Worm (Caenorhabditis elegans): ENCODE results near the gene W06F12.2.
A peak's percentile ranks its signal among the peaks of the same experiment; 100 is the strongest.

Gene W06F12.2

DNA sequence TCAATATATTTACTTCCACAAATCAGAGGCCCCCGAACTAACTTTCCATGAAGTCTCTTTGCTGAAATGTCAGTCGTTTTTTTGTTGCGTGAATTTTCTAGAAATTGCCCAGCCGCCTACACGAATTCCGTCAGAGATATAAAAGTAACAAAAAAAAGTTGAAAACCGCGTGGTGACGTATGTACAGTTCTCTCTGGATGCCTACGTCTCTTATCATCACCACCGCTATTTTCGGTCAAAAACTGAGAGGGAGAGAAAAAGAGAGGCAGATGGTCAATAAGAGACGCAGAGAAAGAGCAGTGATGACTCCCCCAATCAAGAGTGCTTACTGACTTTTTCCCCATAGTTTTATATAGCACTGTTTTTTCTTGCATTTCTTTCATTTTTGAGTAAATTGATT is 37.4 kb downstream of the W06F12.2 start (continued):
- TF ChIP-seq skn-1 (tag; optimal IDR thresholded peaks at IDR 0.05) (peak; percentile 45), Y116A8C.19 (tag; optimal IDR thresholded peaks at IDR 0.05; ENCODE audit: borderline replicate concordance) (no peak), mep-1 (tag; optimal IDR thresholded peaks at IDR 0.05) (peak; percentile 24), nhr-77 (tag; optimal IDR thresholded peaks at IDR 0.05) (peak; percentile 17), lin-35 (GFP tag; optimal IDR thresholded peaks at IDR 0.05) (peak in 1 of 2 experiments; percentile 71)

DNA sequence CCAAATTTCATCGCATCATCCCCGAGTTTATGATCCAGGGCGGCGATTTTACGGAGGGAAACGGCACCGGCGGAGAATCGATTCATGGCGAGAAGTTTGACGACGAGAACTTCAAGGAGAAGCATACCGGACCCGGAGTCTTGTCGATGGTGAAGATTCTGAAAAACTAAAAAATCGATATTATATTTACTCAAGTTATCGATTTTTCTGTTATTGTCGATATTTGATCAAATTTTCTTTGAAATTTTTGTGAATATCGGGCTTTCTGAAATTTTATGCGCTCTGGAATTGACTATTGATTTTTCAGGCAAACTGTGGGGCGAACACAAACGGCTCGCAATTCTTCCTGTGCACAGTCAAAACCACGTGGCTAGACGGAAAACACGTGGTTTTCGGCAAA is 38.3 kb downstream of the W06F12.2 start:
- no peak for TF ChIP-seq nhr-90 (tag; optimal IDR thresholded peaks at IDR 0.05; ENCODE audit: poor library complexity)
- TF ChIP-seq nhr-85 (tag): peak; percentile 51
- no peak for TF ChIP-seq lin-15B (tag; optimal IDR thresholded peaks at IDR 0.05)
- no peak for TF ChIP-seq sup-37 (GFP tag; optimal IDR thresholded peaks at IDR 0.05)

DNA sequence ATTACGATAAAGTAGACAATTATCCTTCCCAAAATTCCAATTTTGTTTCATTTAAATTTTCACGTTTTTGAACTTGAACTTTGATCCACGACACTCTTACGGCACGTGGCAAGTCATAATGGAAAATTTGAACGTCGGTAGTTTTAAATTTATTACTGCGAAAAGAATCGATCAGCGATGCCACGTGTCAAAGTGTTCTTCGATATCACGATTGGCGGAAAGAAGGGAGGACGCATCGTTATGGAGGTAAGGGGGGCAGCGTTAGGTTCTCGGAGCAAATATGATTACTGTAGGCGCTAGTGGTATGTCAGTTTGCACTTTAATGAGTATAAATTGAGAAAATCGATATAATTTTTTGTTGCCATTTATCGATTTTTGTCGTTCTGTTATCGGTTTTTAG is 38.9 kb downstream of the W06F12.2 start, which contains the start of gene cyn-2:
Gene cyn-2, plus strand, starts transcription at position 114 of the 400 bp plus-strand sequence.
- TF ChIP-seq lin-15B (tag; optimal IDR thresholded peaks at IDR 0.05) (no peak), pqm-1 (tag; optimal IDR thresholded peaks at IDR 0.05) (no peak)

DNA sequence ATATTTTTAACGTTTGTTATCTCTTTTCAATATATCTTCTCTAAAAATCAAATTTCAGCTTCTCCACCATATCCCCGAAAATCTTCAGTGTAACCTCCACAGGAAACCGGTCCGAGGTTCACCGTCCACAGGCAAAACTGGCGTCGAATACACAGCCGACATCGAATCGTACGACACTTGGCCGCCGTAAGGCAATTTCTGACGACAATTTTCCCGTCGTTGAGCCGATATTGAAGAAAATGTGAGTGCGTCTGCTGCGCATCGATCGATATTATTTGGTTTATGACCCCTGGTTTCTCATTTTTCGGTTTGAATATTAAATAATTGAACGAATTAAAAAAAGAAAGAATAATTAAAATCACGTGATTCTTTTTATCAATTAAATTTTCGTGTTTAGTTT is 44.3 kb downstream of the W06F12.2 start, which contains the start of gene cul-2:
Gene cul-2, plus strand, starts transcription at position 59 of the 400 bp plus-strand sequence.
- TF ChIP-seq dpl-1 (GFP tag; optimal IDR thresholded peaks at IDR 0.05): peak in 1 of 3 experiments; percentile 48
- TF ChIP-seq jun-1 (tag; optimal IDR thresholded peaks at IDR 0.05): no peak
- no peak for TF ChIP-seq nhr-20 (tag; optimal IDR thresholded peaks at IDR 0.05)
- no peak for TF ChIP-seq nhr-84 (tag; optimal IDR thresholded peaks at IDR 0.05)
- TF ChIP-seq dsc-1 (tag; optimal IDR thresholded peaks at IDR 0.05): peak; percentile 13
- TF ChIP-seq pqm-1 (tag; optimal IDR thresholded peaks at IDR 0.05): no peak
- peak; percentile 9 to 49 for TF ChIP-seq lsy-2 (tag; optimal IDR thresholded peaks at IDR 0.05)
- TF ChIP-seq hpl-2 (GFP tag; optimal IDR thresholded peaks at IDR 0.05): no peak
- peak; percentile 9 for TF ChIP-seq nhr-71 (tag; optimal IDR thresholded peaks at IDR 0.05)
- no peak for TF ChIP-seq ztf-11 (tag; optimal IDR thresholded peaks at IDR 0.05)
- TF ChIP-seq mdl-1 (tag; optimal IDR thresholded peaks at IDR 0.05): peak in 1 of 2 experiments; percentile 15
- peak; percentile 4 for TF ChIP-seq irx-1 (tag; optimal IDR thresholded peaks at IDR 0.05)
- TF ChIP-seq unc-98 (GFP tag; IDR thresholded peaks at IDR 0.05): no peak
- TF ChIP-seq lin-35 (GFP tag; optimal IDR thresholded peaks at IDR 0.05): peak; percentile 37 to 49
- no peak for TF ChIP-seq lin-13 (GFP tag; optimal IDR thresholded peaks at IDR 0.05)
- peak; percentile 80 for TF ChIP-seq F16B12.6 (tag; optimal IDR thresholded peaks at IDR 0.05)
- no peak for TF ChIP-seq tbx-2 (tag; optimal IDR thresholded peaks at IDR 0.05)
- no peak for TF ChIP-seq unc-130 (tag; optimal IDR thresholded peaks at IDR 0.05)
- TF ChIP-seq mep-1 (tag; optimal IDR thresholded peaks at IDR 0.05): peak; percentile 19
- no peak for TF ChIP-seq ztf-4 (tag; optimal IDR thresholded peaks at IDR 0.05)
- no peak for TF ChIP-seq lin-14 (GFP tag; optimal IDR thresholded peaks at IDR 0.05)
- TF ChIP-seq grh-1 (GFP tag; IDR thresholded peaks at IDR 0.05): no peak
- TF ChIP-seq mab-9 (GFP tag; IDR thresholded peaks at IDR 0.05): no peak
- TF ChIP-seq zag-1 (tag; optimal IDR thresholded peaks at IDR 0.05): no peak
- no peak for TF ChIP-seq pag-3 (tag; optimal IDR thresholded peaks at IDR 0.05; ENCODE audit: borderline replicate concordance, insufficient read depth)
- peak; percentile 12 for TF ChIP-seq C16A3.4 (tag; optimal IDR thresholded peaks at IDR 0.05)
- no peak for TF ChIP-seq efl-3 (GFP tag; optimal IDR thresholded peaks at IDR 0.05)
- peak in 1 of 2 experiments; percentile 41 for TF ChIP-seq efl-1 (optimal IDR thresholded peaks at IDR 0.05)
- peak; percentile 34 to 80 for TF ChIP-seq efl-1 (GFP tag; optimal IDR thresholded peaks at IDR 0.05 in 1 of 2)
- TF ChIP-seq ceh-82 (tag; optimal IDR thresholded peaks at IDR 0.05): peak in 1 of 3 experiments; percentile 19
- TF ChIP-seq egl-27 (tag; optimal IDR thresholded peaks at IDR 0.05): no peak
- peak; percentile 38 for TF ChIP-seq snu-23 (GFP tag; optimal IDR thresholded peaks at IDR 0.05)

All from whole organism, L1 larva.